Fruit fly (Drosophila melanogaster) whole organism, prepupa: ENCODE results near the gene Cad96Cb.
A peak's percentile ranks its signal among the peaks of the same experiment; 100 is the strongest.

Source experiments
- Blimp-1 ChIP-seq: fragments of 200-800 bp; sonication (Bioruptor generic); optimal IDR thresholded peaks from 3 replicates; lab custom pipeline; 2017; ENCODE audit warnings: missing biosample characterization, missing genetic modification characterization, mild to moderate bottlenecking, moderate library complexity, missing genetic modification reagents
- CG10631 ChIP-seq: fragments of 200-800 bp; sonication (Bioruptor generic); optimal IDR thresholded peaks from 2 replicates; lab custom pipeline; 2016; ENCODE audit warnings: missing biosample characterization, missing genetic modification characterization
- CG10669 ChIP-seq: fragments of 200-800 bp; sonication (Bioruptor generic); optimal IDR thresholded peaks from 3 replicates; lab custom pipeline; 2018; ENCODE audit warnings: missing biosample characterization, mild to moderate bottlenecking, missing genetic modification characterization, moderate library complexity
- CG11294 ChIP-seq: fragments of 200-800 bp; sonication (Bioruptor generic); IDR thresholded peaks from 2 replicates; pipeline ENCODE4 v1.3.6; 2022; ENCODE audit warnings: missing biosample characterization, missing genetic modification characterization
- CG11762 ChIP-seq: fragments of 200-800 bp; sonication (Bioruptor generic); optimal IDR thresholded peaks from 3 replicates; lab custom pipeline; 2016; ENCODE audit warnings: missing biosample characterization, missing genetic modification characterization; ENCODE audit not compliant: insufficient read depth
- CG11902 ChIP-seq: fragments of 200-800 bp; sonication (Bioruptor generic); optimal IDR thresholded peaks from 3 replicates; lab custom pipeline; 2016; ENCODE audit warnings: missing biosample characterization, missing genetic modification characterization
- CG15336 ChIP-seq: fragments of 200-800 bp; sonication (Bioruptor generic); IDR thresholded peaks from 2 replicates; pipeline ENCODE4 v1.3.6; 2022; ENCODE audit warnings: missing biosample characterization, missing genetic modification characterization
- CG1621 ChIP-seq: fragments of 200-800 bp; sonication (Bioruptor generic); optimal IDR thresholded peaks from 3 replicates; lab custom pipeline; 2018; ENCODE audit warnings: missing biosample characterization, mild to moderate bottlenecking, missing genetic modification characterization
- CG3032 ChIP-seq: fragments of 200-800 bp; optimal IDR thresholded peaks from 2 replicates; lab custom pipeline; 2019; ENCODE audit warnings: missing biosample characterization, mild to moderate bottlenecking, missing genetic modification characterization, moderate library complexity
- CG32006 ChIP-seq: fragments of 200-800 bp; sonication (Bioruptor generic); optimal IDR thresholded peaks from 3 replicates; lab custom pipeline; 2017; ENCODE audit warnings: missing biosample characterization, mild to moderate bottlenecking, missing genetic modification characterization
- CG34406 ChIP-seq: fragments of 200-800 bp; sonication (Bioruptor generic); optimal IDR thresholded peaks from 3 replicates; lab custom pipeline; 2016; ENCODE audit warnings: missing biosample characterization, missing genetic modification characterization
- CG3919 ChIP-seq: fragments of 200-800 bp; sonication (Bioruptor generic); optimal IDR thresholded peaks from 3 replicates; lab custom pipeline; 2016; ENCODE audit warnings: missing biosample characterization, missing genetic modification characterization
- CG4318 ChIP-seq: fragments of 200-800 bp; sonication (Bioruptor generic); optimal IDR thresholded peaks from 3 replicates; lab custom pipeline; 2017; ENCODE audit warnings: missing biosample characterization, mild to moderate bottlenecking, missing genetic modification characterization
- CG6163 ChIP-seq: fragments of 200-800 bp; sonication (Bioruptor generic); IDR thresholded peaks from 3 replicates; pipeline ENCODE4 v1.3.6; 2022; ENCODE audit warnings: missing biosample characterization, missing genetic modification characterization
- CG6276 ChIP-seq: fragments of 200-800 bp; sonication (Bioruptor generic); optimal IDR thresholded peaks from 2 replicates; lab custom pipeline; 2017; ENCODE audit warnings: missing biosample characterization, mild to moderate bottlenecking, missing genetic modification characterization
- CG6808 ChIP-seq: fragments of 200-800 bp; sonication (Bioruptor generic); optimal IDR thresholded peaks from 3 replicates; lab custom pipeline; 2017; ENCODE audit warnings: missing biosample characterization, missing genetic modification characterization, mild to moderate bottlenecking, moderate library complexity, missing genetic modification reagents
- CG6854 ChIP-seq: fragments of 200-800 bp; sonication (Bioruptor generic); optimal IDR thresholded peaks from 2 replicates; lab custom pipeline; 2017; ENCODE audit warnings: missing biosample characterization, mild to moderate bottlenecking, missing genetic modification characterization
- CG7368 ChIP-seq: fragments of 200-800 bp; sonication (Bioruptor generic); optimal IDR thresholded peaks from 3 replicates; lab custom pipeline; 2016; ENCODE audit warnings: missing biosample characterization, missing genetic modification characterization
- CG8319 ChIP-seq: fragments of 200-800 bp; sonication (Bioruptor generic); optimal IDR thresholded peaks from 3 replicates; lab custom pipeline; 2016; ENCODE audit warnings: missing biosample characterization, missing genetic modification characterization
- CG9139 ChIP-seq: fragments of 200-800 bp; sonication (Bioruptor generic); optimal IDR thresholded peaks from 3 replicates; lab custom pipeline; 2017; ENCODE audit warnings: missing biosample characterization, mild to moderate bottlenecking, missing genetic modification characterization
- Eip75B ChIP-seq: fragments of 200-800 bp; sonication (Bioruptor generic); optimal IDR thresholded peaks from 3 replicates; lab custom pipeline; 2016; ENCODE audit warnings: missing biosample characterization, missing genetic modification characterization
- Eip78C ChIP-seq: fragments of 200-800 bp; sonication (Bioruptor generic); peaks from one replicate; lab custom pipeline; 2016; ENCODE audit warnings: missing biosample characterization, missing genetic modification characterization
- Eip93F ChIP-seq: fragments of 200-800 bp; sonication (Bioruptor generic); optimal IDR thresholded peaks from 2 replicates; lab custom pipeline; 2016; ENCODE audit warnings: missing biosample characterization, mild to moderate bottlenecking, missing genetic modification characterization
- Ets21C ChIP-seq: fragments of 200-800 bp; sonication (Bioruptor generic); optimal IDR thresholded peaks from 3 replicates; lab custom pipeline; 2016; ENCODE audit warnings: missing biosample characterization, missing genetic modification characterization
- Ets96B ChIP-seq: fragments of 200-800 bp; optimal IDR thresholded peaks from 2 replicates; lab custom pipeline; 2019; ENCODE audit warnings: missing biosample characterization, mild to moderate bottlenecking, missing genetic modification characterization, moderate library complexity
- Hr39 ChIP-seq: fragments of 200-800 bp; sonication (Bioruptor generic); optimal IDR thresholded peaks from 2 replicates; lab custom pipeline; 2016; ENCODE audit warnings: missing biosample characterization, missing genetic modification characterization
- Lpt ChIP-seq: fragments of 200-800 bp; sonication (Bioruptor generic); optimal IDR thresholded peaks from 3 replicates; lab custom pipeline; 2016; ENCODE audit warnings: missing biosample characterization, missing genetic modification characterization
- Met ChIP-seq: fragments of 200-800 bp; sonication (Bioruptor generic); optimal IDR thresholded peaks from 3 replicates; lab custom pipeline; 2016; ENCODE audit warnings: missing biosample characterization, missing genetic modification characterization
- OdsH ChIP-seq: fragments of 200-800 bp; sonication (Bioruptor generic); optimal IDR thresholded peaks from 3 replicates; lab custom pipeline; 2016; ENCODE audit warnings: missing biosample characterization, missing genetic modification characterization
- Smox ChIP-seq: fragments of 200-800 bp; sonication (Bioruptor generic); optimal IDR thresholded peaks from 3 replicates; lab custom pipeline; 2016; ENCODE audit warnings: missing biosample characterization, missing genetic modification characterization
- Sox14 ChIP-seq: fragments of 200-800 bp; sonication (Bioruptor generic); optimal IDR thresholded peaks from 3 replicates; lab custom pipeline; 2016; ENCODE audit warnings: missing biosample characterization, missing genetic modification characterization
- Sox15 ChIP-seq: fragments of 200-800 bp; sonication (Bioruptor generic); optimal IDR thresholded peaks from 3 replicates; lab custom pipeline; 2016; ENCODE audit warnings: missing biosample characterization, missing genetic modification characterization
- acj6 ChIP-seq: fragments of 200-800 bp; sonication (Bioruptor generic); optimal IDR thresholded peaks from 3 replicates; lab custom pipeline; 2016; ENCODE audit warnings: missing biosample characterization, missing genetic modification characterization
- cyc ChIP-seq: fragments of 200-800 bp; sonication (Bioruptor generic); optimal IDR thresholded peaks from 3 replicates; lab custom pipeline; 2016; ENCODE audit warnings: missing biosample characterization, missing genetic modification characterization
- dac ChIP-seq: fragments of 200-800 bp; sonication (Bioruptor generic); optimal IDR thresholded peaks from 2 replicates; lab custom pipeline; 2017; ENCODE audit warnings: missing biosample characterization, mild to moderate bottlenecking, missing genetic modification characterization
- dsx ChIP-seq: fragments of 200-800 bp; optimal IDR thresholded peaks from 3 replicates; lab custom pipeline; 2019; ENCODE audit warnings: missing biosample characterization, mild to moderate bottlenecking, missing genetic modification characterization, moderate library complexity; ENCODE audit not compliant: poor library complexity, severe bottlenecking
- eg ChIP-seq: fragments of 200-800 bp; sonication (Bioruptor generic); IDR thresholded peaks from 3 replicates; pipeline ENCODE4 v1.3.6; 2022; ENCODE audit warnings: missing biosample characterization, missing genetic modification characterization
- esn ChIP-seq: fragments of 200-800 bp; sonication (Bioruptor generic); optimal IDR thresholded peaks from 2 replicates; lab custom pipeline; 2016; ENCODE audit warnings: missing biosample characterization, mild to moderate bottlenecking, missing genetic modification characterization, moderate library complexity
- fd59A ChIP-seq: fragments of 200-800 bp; sonication (Bioruptor generic); optimal IDR thresholded peaks from 2 replicates; lab custom pipeline; 2017; ENCODE audit warnings: missing biosample characterization, mild to moderate bottlenecking, missing genetic modification characterization, missing genetic modification reagents
- fd85E ChIP-seq: fragments of 200-800 bp; sonication (Bioruptor generic); optimal IDR thresholded peaks from 3 replicates; lab custom pipeline; 2016; ENCODE audit warnings: missing biosample characterization, missing genetic modification characterization
- fkh ChIP-seq: fragments of 200-800 bp; sonication (Bioruptor generic); optimal IDR thresholded peaks from 3 replicates; lab custom pipeline; 2017; ENCODE audit warnings: missing biosample characterization, mild to moderate bottlenecking, missing genetic modification characterization, moderate library complexity
- lz ChIP-seq: fragments of 200-800 bp; sonication (Bioruptor generic); optimal IDR thresholded peaks from 3 replicates; lab custom pipeline; 2016; ENCODE audit warnings: missing biosample characterization, missing genetic modification characterization
- net ChIP-seq: fragments of 200-800 bp; sonication (Bioruptor generic); optimal IDR thresholded peaks from 3 replicates; lab custom pipeline; 2016; ENCODE audit warnings: missing biosample characterization, missing genetic modification characterization
- pdm3 ChIP-seq: fragments of 200-800 bp; sonication (Bioruptor generic); optimal IDR thresholded peaks from 3 replicates; lab custom pipeline; 2016; ENCODE audit warnings: missing biosample characterization, missing genetic modification characterization
- salr ChIP-seq, 2 experiments: fragments of 200-800 bp; sonication (Bioruptor generic); optimal IDR thresholded peaks; 3 replicates each; lab custom pipeline; 2016 to 2018; ENCODE audit warnings: missing biosample characterization in 2 of 2, missing genetic modification characterization in 2 of 2, mild to moderate bottlenecking in 1 of 2
- spab ChIP-seq: fragments of 200-800 bp; sonication (Bioruptor generic); optimal IDR thresholded peaks from 2 replicates; lab custom pipeline; 2017; ENCODE audit warnings: missing biosample characterization, mild to moderate bottlenecking, missing genetic modification characterization, missing genetic modification reagents
- ss ChIP-seq, 2 experiments: fragments of 200-800 bp; sonication (Bioruptor generic); optimal IDR thresholded peaks; 2 replicates in 1 of 2; 3 replicates in 1 of 2; lab custom pipeline; 2017 to 2018; ENCODE audit warnings: mild to moderate bottlenecking in 2 of 2, missing biosample characterization in 2 of 2, missing genetic modification characterization in 2 of 2, moderate library complexity in 1 of 2
- svp ChIP-seq: fragments of 200-800 bp; sonication (Bioruptor generic); peaks from one replicate; lab custom pipeline; 2016; ENCODE audit warnings: missing biosample characterization, missing genetic modification characterization
- topi ChIP-seq: fragments of 200-800 bp; sonication (Bioruptor generic); optimal IDR thresholded peaks from 3 replicates; lab custom pipeline; 2016; ENCODE audit warnings: missing biosample characterization, missing genetic modification characterization
- vri ChIP-seq: fragments of 200-800 bp; sonication (Bioruptor generic); optimal IDR thresholded peaks from 3 replicates; lab custom pipeline; 2016; ENCODE audit warnings: missing biosample characterization, mild to moderate bottlenecking, missing genetic modification characterization

Gene Cad96Cb

DNA sequence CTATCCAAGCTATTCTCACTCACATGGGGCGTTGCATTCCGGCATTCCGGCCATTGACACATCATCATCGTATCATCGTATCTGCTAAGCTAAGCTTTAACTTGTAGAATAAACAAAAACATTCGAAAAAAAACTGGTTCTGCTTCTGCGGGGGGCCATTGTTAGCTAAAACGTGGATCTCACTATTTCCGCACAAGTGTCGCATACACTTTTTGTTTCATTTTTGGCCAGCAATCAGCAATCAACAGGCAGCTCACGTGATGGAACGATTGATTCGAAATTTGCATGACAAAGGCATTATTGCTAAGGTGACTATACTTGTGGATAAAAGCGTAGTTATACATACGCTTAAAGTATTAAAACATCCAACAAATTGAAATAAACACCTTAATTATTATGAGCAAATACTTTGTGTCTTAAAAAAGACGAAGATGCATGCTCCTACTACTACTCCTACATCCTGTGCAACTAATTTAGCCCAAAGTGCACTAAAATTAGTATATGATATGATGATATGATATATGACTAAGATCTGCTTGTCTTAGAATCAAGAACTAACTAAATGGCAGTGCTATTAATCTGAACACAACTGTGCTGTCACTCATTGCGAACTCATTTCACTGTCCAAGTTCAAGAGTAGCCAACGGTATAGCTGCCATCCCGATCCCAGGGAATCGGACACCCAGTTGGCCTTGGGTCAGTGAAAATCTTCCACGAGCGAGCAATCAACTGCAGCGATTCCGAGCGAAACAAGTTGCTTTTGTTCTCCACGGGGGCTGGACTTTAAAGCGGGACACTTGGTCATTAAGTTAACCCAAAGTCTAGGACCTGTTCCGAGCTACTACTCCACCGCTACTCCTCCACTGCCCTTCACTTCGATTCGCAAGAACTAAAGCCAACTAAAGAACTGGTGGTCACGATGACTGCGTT, 6.9 kb upstream of the Cad96Cb start:
- TF ChIP-seq svp (GFP tag; lab: Kevin White, UChicago) (no peak), Sox15 (no peak), CG8319 (GFP tag; lab: Kevin White, UChicago) (no peak), Ets21C (GFP tag; lab: Kevin White, UChicago) (no peak), Smox (GFP tag; lab: Kevin White, UChicago) (no peak), CG6808 (GFP tag; lab: Kevin White, UChicago) (peak; percentile 47), CG3919 (peak; percentile 6), dsx (peak; percentile 56), CG6854 (no peak), CG6276 (no peak), Sox14 (GFP tag; lab: Kevin White, UChicago) (no peak), CG11762 (no peak), Eip75B (GFP tag; lab: Kevin White, UChicago) (peak; percentile 31), fd85E (GFP tag; lab: Kevin White, UChicago) (no peak), CG6163 (no peak), CG3032 (tag; lab: Kevin White, UChicago) (peak; percentile 42), CG10669 (GFP tag; lab: Kevin White, UChicago) (peak; percentile 31), CG11294 (no peak), eg (no peak), cyc (no peak), acj6 (GFP tag; lab: Kevin White, UChicago) (no peak), Met (no peak), Lpt (GFP tag; lab: Kevin White, UChicago) (no peak), pdm3 (GFP tag; lab: Kevin White, UChicago) (no peak), fd59A (no peak), CG11902 (GFP tag; lab: Kevin White, UChicago) (no peak), esn (GFP tag; lab: Kevin White, UChicago) (no peak), CG9139 (GFP tag; lab: Kevin White, UChicago) (no peak), Hr39 (GFP tag; lab: Kevin White, UChicago) (no peak), spab (GFP tag; lab: Kevin White, UChicago) (peak; percentile 22), CG4318 (no peak), vri (GFP tag; lab: Kevin White, UChicago) (no peak), ss (GFP tag; optimal IDR thresholded peaks at IDR 0.05; lab: Kevin White, UChicago) (peak; percentile 28 to 32), OdsH (GFP tag; lab: Kevin White, UChicago) (no peak), CG15336 (GFP tag; lab: Robert Waterston, UW) (no peak), Blimp-1 (GFP tag; lab: Kevin White, UChicago) (no peak), lz (GFP tag; lab: Kevin White, UChicago) (no peak), CG32006 (GFP tag; lab: Kevin White, UChicago) (no peak), Ets96B (peak; percentile 39), dac (GFP tag; lab: Kevin White, UChicago) (no peak), CG34406 (GFP tag; lab: Kevin White, UChicago) (no peak), net (no peak), salr (GFP tag; optimal IDR thresholded peaks at IDR 0.05; lab: Kevin White, UChicago) (no peak), Eip93F (GFP tag; lab: Kevin White, UChicago) (no peak), Eip78C (GFP tag; lab: Kevin White, UChicago) (peak; percentile 78), topi (GFP tag; lab: Kevin White, UChicago) (no peak), CG1621 (peak; percentile 45), CG10631 (GFP tag; lab: Kevin White, UChicago) (no peak), fkh (GFP tag; lab: Kevin White, UChicago) (no peak), CG7368 (no peak)
